Worm (Caenorhabditis elegans) whole organism, young adult: ENCODE measurements around the gene skp-1.
A peak's percentile ranks its signal among the peaks of the same experiment; 100 is the strongest.

Experiments
- F33H1.4 ChIP-seq: fragments of 200-800 bp; sonication (Bioruptor generic); IDR thresholded peaks from 2 replicates; pipeline ENCODE4 v1.3.6; 2022; ENCODE audit warnings: missing genetic modification reagents, missing genetic modification characterization, missing compliant biosample characterization
- F37B4.10 ChIP-seq: fragments of 200-800 bp; sonication (Bioruptor generic); IDR thresholded peaks from 2 replicates; pipeline ENCODE4 v1.3.6; 2022; ENCODE audit warnings: missing genetic modification characterization, missing compliant biosample characterization
- F49E8.2 ChIP-seq: sonication (generic microtip); optimal IDR thresholded peaks from 3 replicates; lab custom pipeline; 2017; ENCODE audit warnings: missing genetic modification characterization, mild to moderate bottlenecking, missing compliant biosample characterization, antibody characterized with exemption, moderate library complexity; ENCODE audit not compliant: insufficient read depth
- F52B5.7 ChIP-seq: sonication (generic microtip); optimal IDR thresholded peaks from 2 replicates; lab custom pipeline; 2016; ENCODE audit warnings: mild to moderate bottlenecking, missing genetic modification characterization, missing compliant biosample characterization
- F57A8.1 ChIP-seq: fragments of 200-800 bp; sonication (Bioruptor generic); optimal IDR thresholded peaks from 2 replicates; lab custom pipeline; 2018; ENCODE audit warnings: mild to moderate bottlenecking, missing genetic modification characterization, moderate library complexity, missing compliant biosample characterization
- K12H6.12 ChIP-seq: fragments of 200-800 bp; sonication (Bioruptor generic); optimal IDR thresholded peaks from 2 replicates; lab custom pipeline; 2018; ENCODE audit warnings: mild to moderate bottlenecking, missing genetic modification characterization, missing compliant biosample characterization
- T26A5.8 ChIP-seq: sonication (generic microtip); optimal IDR thresholded peaks from 2 replicates; lab custom pipeline; 2016; ENCODE audit warnings: missing genetic modification characterization, missing compliant biosample characterization
- Y53F4B.3 ChIP-seq: fragments of 200-800 bp; sonication (Bioruptor generic); IDR thresholded peaks from 2 replicates; pipeline ENCODE4 v1.3.6; 2022; ENCODE audit warnings: missing genetic modification reagents, missing genetic modification characterization, missing compliant biosample characterization
- aptf-3 ChIP-seq: fragments of 200-800 bp; sonication (Bioruptor generic); IDR thresholded peaks from 2 replicates; pipeline ENCODE4 v1.3.6; 2022; ENCODE audit warnings: missing genetic modification characterization, missing compliant biosample characterization
- atf-7 ChIP-seq: sonication (generic microtip); optimal IDR thresholded peaks from 2 replicates; lab custom pipeline; 2017; ENCODE audit warnings: mild to moderate bottlenecking, missing genetic modification characterization, missing compliant biosample characterization
- ccch-3 ChIP-seq: fragments of 200-800 bp; sonication (Bioruptor generic); optimal IDR thresholded peaks from 2 replicates; lab custom pipeline; 2018; ENCODE audit warnings: mild to moderate bottlenecking, missing genetic modification characterization, missing compliant biosample characterization
- cebp-1 ChIP-seq, 2 experiments: fragments of 200-800 bp in 1 of 2; sonication (Bioruptor generic) in 1 of 2; sonication (generic microtip) in 1 of 2; IDR thresholded peaks in 1 of 2; optimal IDR thresholded peaks in 1 of 2; 2 replicates each; pipeline versions ENCODE4 v1.3.6 to Lab custom; 2017 to 2022; ENCODE audit warnings: missing compliant biosample characterization in 2 of 2, missing genetic modification characterization in 2 of 2, mild to moderate bottlenecking in 1 of 2, missing genetic modification reagents in 1 of 2, moderate library complexity in 1 of 2
- cebp-2 ChIP-seq: fragments of 200-800 bp; sonication (Bioruptor generic); IDR thresholded peaks from 2 replicates; pipeline ENCODE4 v1.3.6; 2022; ENCODE audit warnings: missing genetic modification characterization, missing compliant biosample characterization
- ceh-40 ChIP-seq: fragments of 200-800 bp; sonication (Bioruptor generic); IDR thresholded peaks from 2 replicates; pipeline ENCODE4 v1.3.6; 2022; ENCODE audit warnings: missing genetic modification characterization, missing compliant biosample characterization
- ceh-79 ChIP-seq: sonication (generic microtip); optimal IDR thresholded peaks from 2 replicates; lab custom pipeline; 2017; ENCODE audit warnings: mild to moderate bottlenecking, missing genetic modification characterization, missing compliant biosample characterization
- ceh-91 ChIP-seq: fragments of 200-800 bp; sonication (Bioruptor generic); IDR thresholded peaks from 2 replicates; pipeline ENCODE4 v1.3.6; 2022; ENCODE audit warnings: missing genetic modification reagents, missing genetic modification characterization, missing compliant biosample characterization
- chd-7 ChIP-seq: sonication (generic microtip); optimal IDR thresholded peaks from 2 replicates; lab custom pipeline; 2016; ENCODE audit warnings: mild to moderate bottlenecking, missing genetic modification characterization, moderate library complexity, missing compliant biosample characterization
- die-1 ChIP-seq: sonication (generic microtip); optimal IDR thresholded peaks from 2 replicates; lab custom pipeline; 2016; ENCODE audit warnings: missing genotype, mild to moderate bottlenecking, missing genetic modification characterization, missing compliant biosample characterization
- dpl-1 ChIP-seq: fragments of 150-350 bp; optimal IDR thresholded peaks from 2 replicates; lab custom pipeline; 2014; ENCODE audit warnings: missing biosample characterization, missing genetic modification reagents, missing genetic modification characterization
- egrh-3 ChIP-seq: fragments of 200-800 bp; sonication (Bioruptor generic); IDR thresholded peaks from 2 replicates; pipeline ENCODE4 v1.3.6; 2022; ENCODE audit warnings: missing genetic modification reagents, missing genetic modification characterization, missing compliant biosample characterization
- ets-4 ChIP-seq: fragments of 200-800 bp; sonication (Bioruptor generic); optimal IDR thresholded peaks from 2 replicates; lab custom pipeline; 2018; ENCODE audit warnings: mild to moderate bottlenecking, missing genetic modification characterization, missing compliant biosample characterization
- hmg-1.2 ChIP-seq: fragments of 200-800 bp; sonication (Bioruptor generic); IDR thresholded peaks from 2 replicates; pipeline ENCODE4 v1.3.6; 2022; ENCODE audit warnings: missing genetic modification reagents, missing genetic modification characterization, missing compliant biosample characterization
- let-607 ChIP-seq, 2 experiments: fragments of 200-800 bp in 1 of 2; sonication (Bioruptor generic) in 1 of 2; sonication (generic microtip) in 1 of 2; optimal IDR thresholded peaks; 2 replicates each; lab custom pipeline; 2016 to 2018; ENCODE audit warnings: mild to moderate bottlenecking in 2 of 2, missing compliant biosample characterization in 2 of 2, missing genetic modification characterization in 2 of 2, moderate library complexity in 2 of 2, missing genotype in 1 of 2
- lin-35 ChIP-seq, 3 experiments: fragments of 150-350 bp in 2 of 3; sonication (generic microtip) in 1 of 3; optimal IDR thresholded peaks; 2 replicates each; lab custom pipeline; 2014 to 2018; ENCODE audit warnings: missing biosample characterization in 3 of 3, missing genetic modification characterization in 3 of 3, missing genetic modification reagents in 3 of 3
- lin-54 ChIP-seq: fragments of 200-800 bp; sonication (Bioruptor generic); optimal IDR thresholded peaks from 2 replicates; lab custom pipeline; 2018; ENCODE audit warnings: mild to moderate bottlenecking, missing genetic modification characterization, missing compliant biosample characterization
- lsl-1 ChIP-seq: fragments of 200-800 bp; sonication (Bioruptor generic); optimal IDR thresholded peaks from 2 replicates; lab custom pipeline; 2018; ENCODE audit warnings: mild to moderate bottlenecking, missing genetic modification characterization, moderate library complexity, missing compliant biosample characterization
- madf-10 ChIP-seq: sonication (generic microtip); optimal IDR thresholded peaks from 2 replicates; lab custom pipeline; 2016; ENCODE audit warnings: mild to moderate bottlenecking, missing genetic modification characterization, missing compliant biosample characterization
- mcd-1 ChIP-seq: fragments of 200-800 bp; sonication (Bioruptor generic); IDR thresholded peaks from 2 replicates; pipeline ENCODE4 v1.3.6; 2022; ENCODE audit warnings: missing genetic modification reagents, missing genetic modification characterization, missing compliant biosample characterization
- mxl-1 ChIP-seq: sonication (generic microtip); optimal IDR thresholded peaks from 2 replicates; lab custom pipeline; 2016; ENCODE audit warnings: missing genetic modification characterization, missing compliant biosample characterization
- nfya-1 ChIP-seq: sonication (generic microtip); optimal IDR thresholded peaks from 2 replicates; lab custom pipeline; 2017; ENCODE audit warnings: antibody characterized with exemption, missing compliant biosample characterization, missing genetic modification characterization, borderline replicate concordance; ENCODE audit not compliant: insufficient read depth
- pbrm-1 ChIP-seq: fragments of 200-800 bp; sonication (Bioruptor generic); IDR thresholded peaks from 2 replicates; pipeline ENCODE4 v1.3.6; 2022; ENCODE audit warnings: missing genetic modification reagents, missing genetic modification characterization, missing compliant biosample characterization
- rec-8 ChIP-seq, 2 experiments: sonication (generic microtip); optimal IDR thresholded peaks; 2 replicates each; lab custom pipeline; 2016; ENCODE audit warnings: mild to moderate bottlenecking in 2 of 2, missing genetic modification characterization in 2 of 2, missing genetic modification reagents in 2 of 2, missing genotype in 2 of 2, missing biosample characterization in 1 of 2, missing compliant biosample characterization in 1 of 2, moderate library complexity in 1 of 2
- sea-2 ChIP-seq: fragments of 200-800 bp; sonication (Bioruptor generic); IDR thresholded peaks from 2 replicates; pipeline ENCODE4 v1.3.6; 2022; ENCODE audit warnings: missing genetic modification characterization, missing compliant biosample characterization
- snpc-1.1 ChIP-seq: sonication (generic microtip); optimal IDR thresholded peaks from 2 replicates; lab custom pipeline; 2017; ENCODE audit warnings: missing genetic modification characterization, mild to moderate bottlenecking, missing compliant biosample characterization, antibody characterized with exemption, moderate library complexity, missing genotype, missing genetic modification reagents; ENCODE audit not compliant: insufficient read depth
- snpc-3.4 ChIP-seq: sonication (generic microtip); optimal IDR thresholded peaks from 2 replicates; lab custom pipeline; 2017; ENCODE audit warnings: missing genetic modification characterization, mild to moderate bottlenecking, missing compliant biosample characterization, antibody characterized with exemption, moderate library complexity, missing genotype, missing genetic modification reagents
- snpc-4 ChIP-seq, 5 experiments: fragments of 150-350 bp in 1 of 5; sonication (generic microtip) in 4 of 5; optimal IDR thresholded peaks; 2 replicates each; lab custom pipeline; 2014 to 2018; ENCODE audit warnings: missing genetic modification characterization in 5 of 5, missing biosample characterization in 3 of 5, antibody characterized with exemption in 2 of 5, mild to moderate bottlenecking in 2 of 5, missing compliant biosample characterization in 2 of 5, missing genotype in 2 of 5, moderate library complexity in 2 of 5, missing genetic modification reagents in 1 of 5
- zfh-2 ChIP-seq: fragments of 200-800 bp; sonication (Bioruptor generic); conservative IDR thresholded peaks from 2 replicates; pipeline ENCODE4 v1.3.6; 2022; ENCODE audit warnings: missing genetic modification reagents, missing genetic modification characterization, missing compliant biosample characterization
- zim-3 ChIP-seq: sonication (generic microtip); optimal IDR thresholded peaks from 2 replicates; lab custom pipeline; 2017; ENCODE audit warnings: mild to moderate bottlenecking, missing genetic modification characterization, moderate library complexity, missing compliant biosample characterization
- ztf-18 ChIP-seq: sonication (generic microtip); optimal IDR thresholded peaks from 2 replicates; lab custom pipeline; 2016; ENCODE audit warnings: missing genotype, mild to moderate bottlenecking, missing genetic modification characterization, missing compliant biosample characterization
- ztf-22 ChIP-seq: fragments of 200-800 bp; sonication (Bioruptor generic); optimal IDR thresholded peaks from 2 replicates; lab custom pipeline; 2018; ENCODE audit warnings: mild to moderate bottlenecking, missing genetic modification characterization, moderate library complexity, missing compliant biosample characterization
- ztf-25 ChIP-seq: fragments of 200-800 bp; sonication (Bioruptor generic); IDR thresholded peaks from 2 replicates; pipeline ENCODE4 v1.3.6; 2022; ENCODE audit warnings: missing genetic modification reagents, missing genetic modification characterization, missing compliant biosample characterization

Gene skp-1

ce11 chrV:11638634-11639117 lies 6.6 kb upstream of the skp-1 start (continued):
- no peak for TF ChIP-seq atf-7
- no peak for TF ChIP-seq aptf-3 (GFP tag; lab: Robert Waterston, UW)
- TF ChIP-seq lin-35 (GFP tag; optimal IDR thresholded peaks at IDR 0.05; lab: Kevin White, UChicago), result peak in 1 of 3 experiments; percentile 24
- no peak for TF ChIP-seq snpc-4 (GFP tag; optimal IDR thresholded peaks at IDR 0.05; lab: Kevin White, UChicago)
- no peak for TF ChIP-seq snpc-4 (tag; optimal IDR thresholded peaks at IDR 0.05; lab: Kevin White, UChicago)
- no peak for TF ChIP-seq F33H1.4
- TF ChIP-seq F57A8.1 (GFP tag; lab: Kevin White, UChicago), result no peak
- no peak for TF ChIP-seq zfh-2 (GFP tag; lab: Robert Waterston, UW)
- TF ChIP-seq T26A5.8, result no peak
- no peak for TF ChIP-seq ztf-18
- TF ChIP-seq, all 124 proteins: peak for 14

ce11 chrV:11641298-11641787 lies 3.9 kb upstream of the skp-1 start:
- TF ChIP-seq chd-7 (tag; lab: Kevin White, UChicago), result peak; percentile 4
- 0 out of 2 replicates have a peak, but pooled peaks have one; percentile 22 for TF ChIP-seq mcd-1 (GFP tag; lab: Robert Waterston, UW)
- no peak for TF ChIP-seq cebp-1 (GFP tag; IDR thresholded peaks at IDR 0.05; lab: Robert Waterston, UW)
- TF ChIP-seq cebp-1 (tag; optimal IDR thresholded peaks at IDR 0.05; lab: Kevin White, UChicago), result peak; percentile 48
- peak; percentile 59 for TF ChIP-seq K12H6.12
- peak; percentile 28; the same call in 1 of the 2 replicates for TF ChIP-seq hmg-1.2 (GFP tag; lab: Robert Waterston, UW)
- peak; percentile 79 for TF ChIP-seq zfh-2 (GFP tag; lab: Robert Waterston, UW)
- no peak for TF ChIP-seq mxl-1 (tag; lab: Kevin White, UChicago)
- no peak for TF ChIP-seq F57A8.1 (GFP tag; lab: Kevin White, UChicago)
- TF ChIP-seq ceh-40 (GFP tag; lab: Robert Waterston, UW), result no peak
- TF ChIP-seq cebp-2 (GFP tag; lab: Robert Waterston, UW), result no peak

- TF ChIP-seq ztf-22 (GFP tag; lab: Kevin White, UChicago), result no peak
- TF ChIP-seq Y53F4B.3, result no peak
- TF ChIP-seq lin-54 (GFP tag; lab: Kevin White, UChicago), result peak; percentile 32
- no peak for TF ChIP-seq egrh-3 (GFP tag; lab: Robert Waterston, UW)
- no peak for TF ChIP-seq nfya-1 (tag; lab: Kevin White, UChicago)
- 0 out of 2 replicates have a peak, but pooled peaks have one; percentile 35 for TF ChIP-seq ceh-91 (GFP tag; lab: Robert Waterston, UW)
- no peak for TF ChIP-seq snpc-3.4
- TF ChIP-seq aptf-3 (GFP tag; lab: Robert Waterston, UW), result no peak
- no peak for TF ChIP-seq ztf-25 (GFP tag; lab: Robert Waterston, UW)
- TF ChIP-seq cebp-1 (GFP tag; IDR thresholded peaks at IDR 0.05; lab: Robert Waterston, UW), result no peak
- peak; percentile 52 for TF ChIP-seq cebp-1 (tag; optimal IDR thresholded peaks at IDR 0.05; lab: Kevin White, UChicago)
- TF ChIP-seq dpl-1 (GFP tag; lab: Kevin White, UChicago), result peak; percentile 25
- TF ChIP-seq rec-8 (tag; optimal IDR thresholded peaks at IDR 0.05; lab: Kevin White, UChicago), result peak in 1 of 2 experiments; percentile 7
- no peak for TF ChIP-seq F37B4.10
- TF ChIP-seq ceh-40 (GFP tag; lab: Robert Waterston, UW), result no peak
- TF ChIP-seq zim-3 (tag; lab: Kevin White, UChicago), result no peak
- TF ChIP-seq snpc-1.1, result no peak
- TF ChIP-seq ccch-3 (GFP tag; lab: Kevin White, UChicago), result no peak
- peak; percentile 40 for TF ChIP-seq lsl-1 (GFP tag; lab: Kevin White, UChicago)
- TF ChIP-seq ceh-79 (tag; lab: Kevin White, UChicago), result no peak
- TF ChIP-seq let-607 (tag; optimal IDR thresholded peaks at IDR 0.05; lab: Kevin White, UChicago), result no peak
- no peak for TF ChIP-seq F52B5.7 (tag; lab: Kevin White, UChicago)
- peak; percentile 35 for TF ChIP-seq madf-10 (tag; lab: Kevin White, UChicago)
- TF ChIP-seq ets-4, result no peak
- TF ChIP-seq F49E8.2 (tag; lab: Kevin White, UChicago), result no peak
- TF ChIP-seq F57A8.1 (GFP tag; lab: Kevin White, UChicago), result no peak
- TF ChIP-seq sea-2 (GFP tag; lab: Robert Waterston, UW), result no peak
- TF ChIP-seq K12H6.12, result peak; percentile 1
- TF ChIP-seq pbrm-1 (GFP tag; lab: Robert Waterston, UW), result 0 out of 2 replicates have a peak, but pooled peaks have one; percentile 27
- no peak for TF ChIP-seq die-1 (tag; lab: Kevin White, UChicago)
Observed at ce11 chrV:11644166-11644565, 1.1 kb upstream of the skp-1 start, which contains the start of gene bir-1. bir-1 (plus strand) TSS chrV:11644477.
